Worm (Caenorhabditis elegans): ENCODE results near the gene sri-45.

ce11 chrII:624443-624842, 37.2 kb downstream of the sri-45 start, which contains the start of gene T04B8.5:
- TF ChIP-seq him-1 (tag; optimal IDR thresholded peaks at IDR 0.05) (no peak), dao-5 (tag; optimal IDR thresholded peaks at IDR 0.05) (no peak), W03F9.2 (tag; optimal IDR thresholded peaks at IDR 0.05) (no peak)
